Worm (Caenorhabditis elegans): ENCODE data around the gene C34E10.10.
A peak's percentile ranks its signal among the peaks of the same experiment; 100 is the strongest.

Gene C34E10.10

DNA sequence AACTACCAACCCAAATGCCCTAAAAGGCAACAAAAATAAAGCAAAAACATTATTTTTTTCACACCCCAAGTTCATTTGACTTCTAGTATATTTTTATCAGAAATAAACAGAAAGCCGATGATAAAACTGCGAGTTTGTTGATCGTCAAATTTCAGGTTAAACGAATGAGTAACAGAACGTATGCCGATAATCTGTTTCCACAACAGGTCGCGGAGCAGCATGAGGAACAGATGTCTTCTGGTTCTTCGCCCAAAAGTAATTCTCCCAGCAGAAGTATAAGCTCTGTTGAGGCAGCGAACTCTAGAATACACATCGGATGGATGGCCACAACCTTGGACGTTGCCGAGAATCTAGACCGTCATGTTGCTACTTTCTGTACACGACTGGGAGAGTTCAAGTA, 2.7 kb upstream of the C34E10.10 start, which contains the start of gene prmt-5 (continued):
- TF ChIP-seq let-607 (tag; optimal IDR thresholded peaks at IDR 0.05) (peak; percentile 46 to 51), F52B5.7 (tag; optimal IDR thresholded peaks at IDR 0.05) (peak; percentile 97), zfh-2 (GFP tag; conservative IDR thresholded peaks at IDR 0.05) (no peak), hrde-1 (tag; optimal IDR thresholded peaks at IDR 0.05; ENCODE audit: borderline replicate concordance) (peak; percentile 84), B0336.3 (GFP tag; IDR thresholded peaks at IDR 0.05) (peak; percentile 96), attf-6 (GFP tag; IDR thresholded peaks at IDR 0.05) (peak; percentile 75; the same call in 1 of the 2 replicates), ceh-58 (GFP tag; IDR thresholded peaks at IDR 0.05) (no peak), aptf-2 (GFP tag; conservative IDR thresholded peaks at IDR 0.05) (no peak), madf-10 (tag; optimal IDR thresholded peaks at IDR 0.05) (peak; percentile 48), snpc-1.3 (tag; optimal IDR thresholded peaks at IDR 0.05; ENCODE audit: insufficient read depth) (peak; percentile 68), cebp-1 (GFP tag; IDR thresholded peaks at IDR 0.05) (no peak), cebp-1 (tag; optimal IDR thresholded peaks at IDR 0.05) (peak; percentile 54), lin-54 (GFP tag; optimal IDR thresholded peaks at IDR 0.05) (peak; percentile 68), nhr-120 (GFP tag; IDR thresholded peaks at IDR 0.05) (no peak), Y67H2A.10 (GFP tag; conservative IDR thresholded peaks at IDR 0.05) (no peak), K12H6.12 (tag; optimal IDR thresholded peaks at IDR 0.05) (peak; percentile 10), dpl-1 (GFP tag; optimal IDR thresholded peaks at IDR 0.05) (no peak), mel-28 (tag; optimal IDR thresholded peaks at IDR 0.05; ENCODE audit: borderline replicate concordance) (no peak), nfya-1 (tag; optimal IDR thresholded peaks at IDR 0.05; ENCODE audit: borderline replicate concordance, insufficient read depth) (no peak), ztf-18 (tag; optimal IDR thresholded peaks at IDR 0.05) (peak; percentile 40), madf-6 (GFP tag; IDR thresholded peaks at IDR 0.05) (peak; percentile 84), bed-1 (GFP tag; IDR thresholded peaks at IDR 0.05) (no peak), hmg-20 (GFP tag; IDR thresholded peaks at IDR 0.05) (peak; percentile 70), zim-3 (tag; optimal IDR thresholded peaks at IDR 0.05) (peak; percentile 91), B0261.1 (tag; optimal IDR thresholded peaks at IDR 0.05) (peak; percentile 22), F10E7.11 (tag; optimal IDR thresholded peaks at IDR 0.05) (peak; percentile 83), lsy-27 (tag; optimal IDR thresholded peaks at IDR 0.05; ENCODE audit: borderline replicate concordance, insufficient read depth) (no peak), lin-35 (GFP tag; optimal IDR thresholded peaks at IDR 0.05) (peak in 1 of 3 experiments; percentile 22), B0035.1 (tag; optimal IDR thresholded peaks at IDR 0.05) (peak; percentile 76), repo-1 (tag; optimal IDR thresholded peaks at IDR 0.05) (peak; percentile 95), Y53F4B.3 (GFP tag; IDR thresholded peaks at IDR 0.05) (no peak), rcor-1 (GFP tag; IDR thresholded peaks at IDR 0.05) (peak; percentile 52; the same call in 1 of the 2 replicates), chd-7 (tag; optimal IDR thresholded peaks at IDR 0.05) (peak; percentile 93), ceh-79 (tag; optimal IDR thresholded peaks at IDR 0.05) (peak; percentile 90), tlf-1 (GFP tag; optimal IDR thresholded peaks at IDR 0.05) (peak; percentile 89), F37B4.10 (GFP tag; IDR thresholded peaks at IDR 0.05) (no peak), ztf-28 (GFP tag; IDR thresholded peaks at IDR 0.05) (no peak), nhr-80 (tag; optimal IDR thresholded peaks at IDR 0.05) (no peak), ztf-25 (GFP tag; IDR thresholded peaks at IDR 0.05) (no peak), egl-18 (GFP tag; IDR thresholded peaks at IDR 0.05) (no peak), nfya-2 (GFP tag; IDR thresholded peaks at IDR 0.05) (peak; percentile 37; the same call in 1 of the 2 replicates), aptf-3 (GFP tag; IDR thresholded peaks at IDR 0.05) (no peak), F49E8.2 (tag; optimal IDR thresholded peaks at IDR 0.05; ENCODE audit: insufficient read depth) (peak; percentile 91), sdz-38 (tag; optimal IDR thresholded peaks at IDR 0.05) (no peak), him-1 (tag; optimal IDR thresholded peaks at IDR 0.05) (peak; percentile 3), lir-1 (GFP tag; conservative IDR thresholded peaks at IDR 0.05) (no peak), C06A6.2 (GFP tag; conservative IDR thresholded peaks at IDR 0.05) (no peak; the same call in 1 of the 2 replicates), Y79H2A.3 (GFP tag; conservative IDR thresholded peaks at IDR 0.05) (0 out of 2 replicates have a peak, but pooled peaks have one; percentile 34)
